Fruit fly (Drosophila melanogaster) whole organism, embryonic: ENCODE measurements around the gene CG7054.

Experiments used
- ATbp ChIP-seq: fragments of 200-800 bp; sonication (Bioruptor generic); optimal IDR thresholded peaks from 2 replicates; lab custom pipeline; 2017; ENCODE audit warnings: missing biosample characterization, mild to moderate bottlenecking, missing genetic modification characterization, missing genetic modification reagents
- CG11247 ChIP-seq: fragments of 200-800 bp; sonication (Bioruptor generic); IDR thresholded peaks from 2 replicates; pipeline ENCODE4 v1.3.6; 2022; ENCODE audit warnings: missing biosample characterization, missing genetic modification characterization
- CG11456 ChIP-seq: fragments of 200-800 bp; sonication (Bioruptor generic); IDR thresholded peaks from 3 replicates; pipeline ENCODE4 v1.3.6; 2022; ENCODE audit warnings: missing biosample characterization, missing genetic modification characterization
- CG12299 ChIP-seq: fragments of 200-800 bp; sonication (Bioruptor generic); optimal IDR thresholded peaks from 2 replicates; lab custom pipeline; 2018; ENCODE audit warnings: missing biosample characterization, mild to moderate bottlenecking, missing genetic modification characterization
- CG12391 ChIP-seq: fragments of 200-800 bp; sonication (Bioruptor generic); optimal IDR thresholded peaks from 3 replicates; lab custom pipeline; 2018; ENCODE audit warnings: missing biosample characterization, mild to moderate bottlenecking, missing genetic modification characterization, moderate library complexity
- CG13296 ChIP-seq: fragments of 200-800 bp; sonication (Bioruptor generic); optimal IDR thresholded peaks from 3 replicates; lab custom pipeline; 2018; ENCODE audit warnings: missing biosample characterization, mild to moderate bottlenecking, missing genetic modification characterization
- CG14014 ChIP-seq: fragments of 200-800 bp; sonication (Bioruptor generic); IDR thresholded peaks from 2 replicates; pipeline ENCODE4 v1.3.6; 2022; ENCODE audit warnings: missing biosample characterization, missing genetic modification characterization
- CG15073 ChIP-seq: fragments of 200-800 bp; sonication (Bioruptor generic); optimal IDR thresholded peaks from 2 replicates; lab custom pipeline; 2016; ENCODE audit warnings: missing biosample characterization, missing genetic modification characterization
- CG31224 ChIP-seq: fragments of 200-800 bp; sonication (Bioruptor generic); IDR thresholded peaks from 2 replicates; pipeline ENCODE4 v1.3.6; 2022; ENCODE audit warnings: missing biosample characterization, missing genetic modification characterization
- CG9817 ChIP-seq: fragments of 200-800 bp; sonication (Bioruptor generic); optimal IDR thresholded peaks from 2 replicates; lab custom pipeline; 2018; ENCODE audit warnings: missing biosample characterization, mild to moderate bottlenecking, missing genetic modification characterization, moderate library complexity
- D19B ChIP-seq: fragments of 200-800 bp; sonication (Bioruptor generic); optimal IDR thresholded peaks from 2 replicates; lab custom pipeline; 2017; ENCODE audit warnings: missing biosample characterization, mild to moderate bottlenecking, missing genetic modification characterization
- Drgx ChIP-seq: fragments of 200-800 bp; sonication (Bioruptor generic); IDR thresholded peaks from 2 replicates; pipeline ENCODE4 v1.3.6; 2022; ENCODE audit warnings: missing biosample characterization, missing genetic modification characterization
- E2f2 ChIP-seq: fragments of 200-800 bp; sonication (Bioruptor generic); IDR thresholded peaks from 2 replicates; pipeline ENCODE4 v1.3.6; 2022; ENCODE audit warnings: missing biosample characterization, missing genetic modification characterization
- Gsc ChIP-seq: fragments of 200-800 bp; sonication (Bioruptor generic); IDR thresholded peaks from 2 replicates; pipeline ENCODE4 v1.3.6; 2022; ENCODE audit warnings: missing biosample characterization, missing genetic modification characterization
- MBD-R2 ChIP-seq: fragments of 200-800 bp; sonication (Bioruptor generic); IDR thresholded peaks from 2 replicates; pipeline ENCODE4 v1.3.6; 2022; ENCODE audit warnings: missing biosample characterization, missing genetic modification characterization
- Neu2 ChIP-seq: fragments of 200-800 bp; sonication (Bioruptor generic); optimal IDR thresholded peaks from 3 replicates; lab custom pipeline; 2016; ENCODE audit warnings: missing biosample characterization, missing genetic modification characterization, borderline replicate concordance
- NfI ChIP-seq: fragments of 200-800 bp; sonication (Bioruptor generic); optimal IDR thresholded peaks from 3 replicates; lab custom pipeline; 2018; ENCODE audit warnings: missing biosample characterization, mild to moderate bottlenecking, missing genetic modification characterization, moderate library complexity
- Rfx ChIP-seq: fragments of 200-800 bp; sonication (Bioruptor generic); IDR thresholded peaks from 2 replicates; pipeline ENCODE4 v1.3.6; 2022; ENCODE audit warnings: missing biosample characterization, missing genetic modification characterization
- Six4 ChIP-seq: fragments of 200-800 bp; sonication (Bioruptor generic); optimal IDR thresholded peaks from 2 replicates; lab custom pipeline; 2016; ENCODE audit warnings: missing biosample characterization, missing genetic modification characterization
- Sox100B ChIP-seq: fragments of 200-800 bp; sonication (Bioruptor generic); optimal IDR thresholded peaks from 3 replicates; lab custom pipeline; 2018; ENCODE audit warnings: missing biosample characterization, mild to moderate bottlenecking, missing genetic modification characterization
- ash1 ChIP-seq: fragments of 200-800 bp; sonication (Bioruptor generic); optimal IDR thresholded peaks from 2 replicates; lab custom pipeline; 2018; ENCODE audit warnings: missing biosample characterization, mild to moderate bottlenecking, missing genetic modification characterization
- az2 ChIP-seq: fragments of 200-800 bp; sonication (Bioruptor generic); optimal IDR thresholded peaks from 3 replicates; lab custom pipeline; 2016; ENCODE audit warnings: missing biosample characterization, missing genetic modification characterization
- cad ChIP-seq: fragments of >200 bp; optimal IDR thresholded peaks from 2 replicates; lab custom pipeline; 2017; ENCODE audit warnings: missing biosample characterization, missing genetic modification characterization
- chm ChIP-seq: fragments of 200-800 bp; sonication (Bioruptor generic); IDR thresholded peaks from 2 replicates; pipeline ENCODE4 v1.3.6; 2022; ENCODE audit warnings: missing biosample characterization, missing genetic modification characterization
- cwo ChIP-seq: fragments of 200-800 bp; sonication (Bioruptor generic); optimal IDR thresholded peaks from 3 replicates; lab custom pipeline; 2017; ENCODE audit warnings: missing biosample characterization, missing genetic modification characterization, mild to moderate bottlenecking, moderate library complexity, missing genetic modification reagents
- eve ChIP-seq, 2 experiments: fragments of >200 bp; optimal IDR thresholded peaks; 2 replicates each; lab custom pipeline; 2017; ENCODE audit warnings: missing biosample characterization in 2 of 2, missing genetic modification characterization in 2 of 2
- ewg ChIP-seq: fragments of 200-800 bp; sonication (Bioruptor generic); optimal IDR thresholded peaks from 3 replicates; lab custom pipeline; 2017; ENCODE audit warnings: mild to moderate bottlenecking, missing biosample characterization, missing genetic modification reagents, missing genetic modification characterization
- fd96Cb ChIP-seq: fragments of 200-800 bp; sonication (Bioruptor generic); optimal IDR thresholded peaks from 2 replicates; lab custom pipeline; 2018; ENCODE audit warnings: missing biosample characterization, mild to moderate bottlenecking, missing genetic modification characterization, moderate library complexity
- ftz-f1 ChIP-seq: fragments of 200-800 bp; sonication (Bioruptor generic); optimal IDR thresholded peaks from 2 replicates; lab custom pipeline; 2016; ENCODE audit warnings: missing biosample characterization, missing genetic modification characterization
- fu2 ChIP-seq: fragments of 200-800 bp; sonication (Bioruptor generic); optimal IDR thresholded peaks from 2 replicates; lab custom pipeline; 2016; ENCODE audit warnings: missing biosample characterization, missing genetic modification characterization
- gro ChIP-seq: fragments of 200-800 bp; sonication (Bioruptor generic); optimal IDR thresholded peaks from 2 replicates; lab custom pipeline; 2016; ENCODE audit warnings: missing biosample characterization, missing genetic modification characterization
- gsb ChIP-seq: fragments of 200-800 bp; sonication (Bioruptor generic); IDR thresholded peaks from 2 replicates; pipeline ENCODE4 v1.3.6; 2022; ENCODE audit warnings: missing biosample characterization, missing genetic modification characterization
- hth ChIP-seq: fragments of >200 bp; optimal IDR thresholded peaks from 2 replicates; lab custom pipeline; 2017; ENCODE audit warnings: inconsistent platforms
- mirr ChIP-seq: fragments of 200-800 bp; sonication (Bioruptor generic); optimal IDR thresholded peaks from 3 replicates; lab custom pipeline; 2018; ENCODE audit warnings: missing biosample characterization, mild to moderate bottlenecking, missing genetic modification characterization
- onecut ChIP-seq: fragments of 200-800 bp; sonication (Bioruptor generic); IDR thresholded peaks from 2 replicates; pipeline ENCODE4 v1.3.6; 2022; ENCODE audit warnings: missing biosample characterization, missing genetic modification characterization
- otp ChIP-seq: fragments of 200-800 bp; sonication (Bioruptor generic); IDR thresholded peaks from 3 replicates; pipeline ENCODE4, ENCODE4 v1.3.6; 2022; ENCODE audit warnings: missing biosample characterization, missing genetic modification characterization
- pan ChIP-seq, 4 experiments: fragments of >200 bp in 3 of 4; fragments of 200-800 bp in 1 of 4; sonication (Bioruptor generic) in 1 of 4; optimal IDR thresholded peaks in 3 of 4; IDR thresholded peaks in 1 of 4; 2 replicates each; pipeline versions ENCODE4 v1.3.6 to Lab custom; 2017 to 2022; ENCODE audit warnings: missing biosample characterization in 2 of 4, missing genetic modification characterization in 2 of 4, mixed read lengths in 1 of 4
- pb ChIP-seq: fragments of 200-800 bp; sonication (Bioruptor generic); optimal IDR thresholded peaks from 3 replicates; lab custom pipeline; 2016; ENCODE audit warnings: missing biosample characterization, missing genetic modification characterization
- pum ChIP-seq: fragments of 200-800 bp; sonication (Bioruptor generic); optimal IDR thresholded peaks from 2 replicates; lab custom pipeline; 2016; ENCODE audit warnings: missing biosample characterization, missing genetic modification characterization
- ranshi ChIP-seq: fragments of 200-800 bp; sonication (Bioruptor generic); IDR thresholded peaks from 2 replicates; pipeline ENCODE4 v1.3.6; 2022; ENCODE audit warnings: missing biosample characterization, missing genetic modification characterization
- scrt ChIP-seq: fragments of 200-800 bp; sonication (Bioruptor generic); optimal IDR thresholded peaks from 2 replicates; lab custom pipeline; 2018; ENCODE audit warnings: missing biosample characterization, mild to moderate bottlenecking, missing genetic modification characterization, moderate library complexity
- sd ChIP-seq: fragments of 200-800 bp; sonication (Bioruptor generic); optimal IDR thresholded peaks from 3 replicates; lab custom pipeline; 2018; ENCODE audit warnings: missing biosample characterization, mild to moderate bottlenecking, missing genetic modification characterization, moderate library complexity
- slbo ChIP-seq: fragments of 200-800 bp; sonication (Bioruptor generic); IDR thresholded peaks from 2 replicates; pipeline ENCODE4 v1.3.6; 2022; ENCODE audit warnings: missing biosample characterization, missing genetic modification characterization
- tgo ChIP-seq: fragments of 200-800 bp; sonication (Bioruptor generic); IDR thresholded peaks from 3 replicates; pipeline ENCODE4 v1.3.6; 2022; ENCODE audit warnings: missing biosample characterization, missing genetic modification characterization
- toy ChIP-seq: fragments of 200-800 bp; sonication (Bioruptor generic); IDR thresholded peaks from 2 replicates; pipeline ENCODE4 v1.3.6; 2022; ENCODE audit warnings: missing biosample characterization, missing genetic modification characterization
- trh ChIP-seq: fragments of 200-800 bp; sonication (Bioruptor generic); optimal IDR thresholded peaks from 2 replicates; lab custom pipeline; 2016; ENCODE audit warnings: missing biosample characterization, missing genetic modification characterization

Gene CG7054

dm6 chr3R:22468829-22469487 is 4.2 kb downstream of the CG7054 start (continued):
- TF ChIP-seq ash1 (GFP tag; lab: Kevin White, UChicago) (peak; percentile 50), ftz-f1 (GFP tag; lab: Kevin White, UChicago) (peak; percentile 7), Sox100B (GFP tag; lab: Kevin White, UChicago) (peak; percentile 84), toy (peak; percentile 25; the same call in 1 of the 2 replicates), ewg (GFP tag; lab: Kevin White, UChicago) (peak; percentile 83), Rfx (GFP tag; lab: Robert Waterston, UW) (peak; percentile 90), cad (GFP tag; lab: Kevin White, UChicago) (no peak), Neu2 (GFP tag; lab: Kevin White, UChicago) (no peak), CG14014 (GFP tag; lab: Robert Waterston, UW) (peak; percentile 90), Six4 (peak; percentile 69), E2f2 (GFP tag; lab: Robert Waterston, UW) (peak; percentile 57), fd96Cb (tag; lab: Kevin White, UChicago) (peak; percentile 84), onecut (GFP tag; lab: Robert Waterston, UW) (peak; percentile 81), CG15073 (GFP tag; lab: Kevin White, UChicago) (no peak), CG31224 (GFP tag; lab: Robert Waterston, UW) (peak; percentile 80), CG12391 (tag; lab: Kevin White, UChicago) (peak; percentile 80), gsb (GFP tag; lab: Robert Waterston, UW) (peak; percentile 73), Gsc (peak; percentile 46), pum (GFP tag; lab: Kevin White, UChicago) (peak; percentile 87), pb (peak; percentile 88), otp (peak; percentile 37; the same call in 1 of the 3 replicates), ranshi (peak; percentile 74; the same call in 1 of the 2 replicates), cwo (GFP tag; lab: Kevin White, UChicago) (peak; percentile 90), mirr (GFP tag; lab: Kevin White, UChicago) (peak; percentile 81), tgo (GFP tag; lab: Robert Waterston, UW) (peak; percentile 87), CG9817 (tag; lab: Kevin White, UChicago) (peak; percentile 86), gro (GFP tag; lab: Kevin White, UChicago) (no peak), fu2 (GFP tag; lab: Kevin White, UChicago) (peak; percentile 78), ATbp (GFP tag; lab: Kevin White, UChicago) (peak; percentile 86), pan (optimal IDR thresholded peaks at IDR 0.05; lab: Kevin White, UChicago) (no peak), pan (GFP tag; optimal IDR thresholded peaks at IDR 0.05 in 1 of 2, IDR thresholded peaks at IDR 0.05 in 1 of 2) (peak in 1 of 2 experiments; percentile 83), NfI (peak; percentile 87), Drgx (GFP tag; lab: Robert Waterston, UW) (peak; percentile 77), CG11247 (peak; percentile 81), chm (GFP tag; lab: Robert Waterston, UW) (peak; percentile 71; the same call in 1 of the 2 replicates), sd (tag; lab: Kevin White, UChicago) (peak; percentile 94), scrt (peak; percentile 87), CG11456 (GFP tag; lab: Robert Waterston, UW) (peak; percentile 86), trh (GFP tag; lab: Kevin White, UChicago) (peak; percentile 50), slbo (GFP tag; lab: Robert Waterston, UW) (peak; percentile 91), hth (lab: Kevin White, UChicago) (no peak), D19B (peak; percentile 66), MBD-R2 (GFP tag; lab: Robert Waterston, UW) (peak; percentile 48; the same call in 1 of the 2 replicates), az2 (peak; percentile 80), CG13296 (GFP tag; lab: Kevin White, UChicago) (peak; percentile 91), eve (GFP tag; optimal IDR thresholded peaks at IDR 0.05; lab: Kevin White, UChicago) (no peak), CG12299 (tag; lab: Kevin White, UChicago) (peak; percentile 81)
